Worm (Caenorhabditis elegans): Measurements from ENCODE around the gene gmps-1.

- TF ChIP-seq madf-6 (GFP tag; IDR thresholded peaks at IDR 0.05) (no peak), nhr-120 (GFP tag; IDR thresholded peaks at IDR 0.05) (no peak), hlh-26 (GFP tag; conservative IDR thresholded peaks at IDR 0.05) (no peak), unc-62 (GFP tag; optimal IDR thresholded peaks at IDR 0.05) (no peak), madf-8 (GFP tag; conservative IDR thresholded peaks at IDR 0.05) (no peak), ama-1 (optimal IDR thresholded peaks at IDR 0.05) (no peak), ama-1 (GFP tag; optimal IDR thresholded peaks at IDR 0.05) (no peak), F52B5.7 (tag; optimal IDR thresholded peaks at IDR 0.05) (no peak), F37B4.10 (GFP tag; IDR thresholded peaks at IDR 0.05) (no peak), snpc-1.1 (tag; optimal IDR thresholded peaks at IDR 0.05; ENCODE audit: insufficient read depth) (no peak), F49E8.2 (tag; optimal IDR thresholded peaks at IDR 0.05; ENCODE audit: insufficient read depth) (no peak), him-1 (tag; optimal IDR thresholded peaks at IDR 0.05) (no peak), lin-35 (GFP tag; optimal IDR thresholded peaks at IDR 0.05) (no peak), Y53G8AR.9 (GFP tag; conservative IDR thresholded peaks at IDR 0.05) (no peak)
Observed at ce11 chrII:10829572-10829971, 38.9 kb downstream of the gmps-1 start.
